Fruit fly (Drosophila melanogaster) whole organism, embryonic: ENCODE measurements around the gene Npc1b.
A peak's percentile ranks its signal among the peaks of the same experiment; 100 is the strongest.

ENCODE experiments used
- Adf1 ChIP-seq: fragments of 200-800 bp; sonication (Bioruptor generic); IDR thresholded peaks from 2 replicates; pipeline ENCODE4 v1.3.6; 2022; ENCODE audit warnings: missing biosample characterization, missing genetic modification characterization
- Atf-2 ChIP-seq: fragments of 200-800 bp; sonication (Bioruptor generic); optimal IDR thresholded peaks from 2 replicates; lab custom pipeline; 2016; ENCODE audit warnings: missing biosample characterization, missing genetic modification characterization
- CG10321 ChIP-seq: fragments of 200-800 bp; sonication (Bioruptor generic); IDR thresholded peaks from 2 replicates; pipeline ENCODE4 v1.3.6; 2022; ENCODE audit warnings: missing biosample characterization, missing genetic modification characterization
- CG10565 ChIP-seq: fragments of 200-800 bp; sonication (Bioruptor generic); optimal IDR thresholded peaks from 3 replicates; lab custom pipeline; 2016; ENCODE audit warnings: missing biosample characterization, mild to moderate bottlenecking, missing genetic modification characterization
- CG12155 ChIP-seq: fragments of 200-800 bp; sonication (Bioruptor generic); optimal IDR thresholded peaks from 3 replicates; lab custom pipeline; 2016; ENCODE audit warnings: missing biosample characterization, missing genetic modification characterization
- CG13123 ChIP-seq: fragments of 200-800 bp; sonication (Bioruptor generic); optimal IDR thresholded peaks from 2 replicates; lab custom pipeline; 2016; ENCODE audit warnings: missing biosample characterization, missing genetic modification characterization
- CG13775 ChIP-seq: fragments of 200-800 bp; sonication (Bioruptor generic); optimal IDR thresholded peaks from 3 replicates; lab custom pipeline; 2017; ENCODE audit warnings: missing biosample characterization, mild to moderate bottlenecking, missing genetic modification characterization
- CG14050 ChIP-seq: fragments of 200-800 bp; sonication (Bioruptor generic); IDR thresholded peaks from 3 replicates; pipeline ENCODE4 v1.3.6; 2022; ENCODE audit warnings: missing biosample characterization, missing genetic modification characterization
- CG15601 ChIP-seq: fragments of 200-800 bp; sonication (Bioruptor generic); optimal IDR thresholded peaks from 3 replicates; lab custom pipeline; 2019; ENCODE audit warnings: missing biosample characterization, mild to moderate bottlenecking, missing genetic modification characterization, moderate library complexity
- CG1603 ChIP-seq: fragments of 200-800 bp; sonication (Bioruptor generic); optimal IDR thresholded peaks from 2 replicates; lab custom pipeline; 2019; ENCODE audit warnings: missing biosample characterization, mild to moderate bottlenecking, missing genetic modification characterization, moderate library complexity
- CG1647 ChIP-seq: fragments of 200-800 bp; sonication (Bioruptor generic); optimal IDR thresholded peaks from 3 replicates; lab custom pipeline; 2016; ENCODE audit warnings: missing biosample characterization, missing genetic modification characterization
- CG1832 ChIP-seq: fragments of 200-800 bp; sonication (Bioruptor generic); optimal IDR thresholded peaks from 2 replicates; lab custom pipeline; 2017; ENCODE audit warnings: missing biosample characterization, mild to moderate bottlenecking, missing genetic modification characterization, inconsistent platforms
- CG2889 ChIP-seq: fragments of 200-800 bp; sonication (Bioruptor generic); IDR thresholded peaks from 3 replicates; pipeline ENCODE4 v1.3.6; 2022; ENCODE audit warnings: missing biosample characterization, missing genetic modification characterization
- CG30431 ChIP-seq: fragments of 200-800 bp; sonication (Bioruptor generic); optimal IDR thresholded peaks from 2 replicates; lab custom pipeline; 2017; ENCODE audit warnings: missing biosample characterization, missing genetic modification characterization
- CG34422 ChIP-seq: fragments of 200-800 bp; sonication (Bioruptor generic); IDR thresholded peaks from 3 replicates; pipeline ENCODE4 v1.3.6; 2022; ENCODE audit warnings: missing biosample characterization, missing genetic modification characterization
- CG42726 ChIP-seq: fragments of 200-800 bp; sonication (Bioruptor generic); IDR thresholded peaks from 2 replicates; pipeline ENCODE4 v1.3.6; 2022; ENCODE audit warnings: missing biosample characterization, missing genetic modification characterization; ENCODE audit not compliant: partially characterized antibody
- CG6791 ChIP-seq: fragments of 200-800 bp; sonication (Bioruptor generic); IDR thresholded peaks from 3 replicates; pipeline ENCODE4 v1.3.6; 2022; ENCODE audit warnings: missing biosample characterization, missing genetic modification characterization; ENCODE audit not compliant: partially characterized antibody
- CG8765 ChIP-seq: fragments of 200-800 bp; sonication (Bioruptor generic); IDR thresholded peaks from 2 replicates; pipeline ENCODE4 v1.3.6; 2022; ENCODE audit warnings: missing biosample characterization, missing genetic modification characterization
- CkIIα-i1 ChIP-seq: fragments of 200-800 bp; sonication (Bioruptor generic); IDR thresholded peaks from 2 replicates; pipeline ENCODE4 v1.3.6; 2022; ENCODE audit warnings: missing biosample characterization, missing genetic modification characterization
- Deaf1 ChIP-seq: fragments of 200-800 bp; optimal IDR thresholded peaks from 3 replicates; lab custom pipeline; 2019; ENCODE audit warnings: missing biosample characterization, mild to moderate bottlenecking, missing genetic modification characterization, moderate library complexity
- Dref ChIP-seq: fragments of 200-800 bp; sonication (Bioruptor generic); IDR thresholded peaks from 2 replicates; pipeline ENCODE4 v1.3.6; 2022; ENCODE audit warnings: missing biosample characterization, missing genetic modification characterization
- HLHmδ ChIP-seq: fragments of 200-800 bp; sonication (Bioruptor generic); optimal IDR thresholded peaks from 2 replicates; lab custom pipeline; 2018; ENCODE audit warnings: missing biosample characterization, mild to moderate bottlenecking, missing genetic modification characterization, moderate library complexity
- Hmr ChIP-seq: fragments of 200-800 bp; sonication (Bioruptor generic); optimal IDR thresholded peaks from 3 replicates; lab custom pipeline; 2017; ENCODE audit warnings: mild to moderate bottlenecking, missing biosample characterization, missing genetic modification reagents, missing genetic modification characterization
- Hmx ChIP-seq: fragments of 200-800 bp; sonication (Bioruptor generic); optimal IDR thresholded peaks from 2 replicates; lab custom pipeline; 2016; ENCODE audit warnings: missing biosample characterization, missing genetic modification characterization
- Jarid2 ChIP-seq: fragments of 200-800 bp; sonication (Bioruptor generic); optimal IDR thresholded peaks from 3 replicates; lab custom pipeline; 2017; ENCODE audit warnings: mild to moderate bottlenecking, missing biosample characterization, missing genetic modification reagents, missing genetic modification characterization
- MTF-1 ChIP-seq: fragments of 200-800 bp; sonication (Bioruptor generic); optimal IDR thresholded peaks from 2 replicates; lab custom pipeline; 2018; ENCODE audit warnings: missing biosample characterization, mild to moderate bottlenecking, missing genetic modification characterization, borderline replicate concordance
- NFAT ChIP-seq: fragments of 200-800 bp; sonication (Bioruptor generic); IDR thresholded peaks from 2 replicates; pipeline ENCODE4 v1.3.6; 2022; ENCODE audit warnings: missing biosample characterization, missing genetic modification characterization
- Oaz ChIP-seq: fragments of 200-800 bp; sonication (Bioruptor generic); IDR thresholded peaks from 2 replicates; pipeline ENCODE4 v1.3.6; 2022; ENCODE audit warnings: missing biosample characterization, missing genetic modification characterization
- Oli ChIP-seq: fragments of 200-800 bp; sonication (Bioruptor generic); optimal IDR thresholded peaks from 2 replicates; lab custom pipeline; 2018; ENCODE audit warnings: missing biosample characterization, mild to moderate bottlenecking, missing genetic modification characterization, moderate library complexity
- Ssrp ChIP-seq: fragments of 200-800 bp; sonication (Bioruptor generic); optimal IDR thresholded peaks from 2 replicates; lab custom pipeline; 2018; ENCODE audit warnings: missing biosample characterization, mild to moderate bottlenecking, missing genetic modification characterization, moderate library complexity
- TFAM ChIP-seq: fragments of 200-800 bp; sonication (Bioruptor generic); optimal IDR thresholded peaks from 2 replicates; lab custom pipeline; 2017; ENCODE audit warnings: missing biosample characterization, missing genetic modification characterization, inconsistent platforms
- Trl ChIP-seq, 3 experiments: fragments of >200 bp in 2 of 3; fragments of 200-800 bp in 1 of 3; sonication (Bioruptor generic) in 1 of 3; optimal IDR thresholded peaks; 2 replicates in 1 of 3; 3 replicates in 2 of 3; lab custom pipeline; 2016 to 2017; ENCODE audit warnings: missing biosample characterization in 1 of 3, missing genetic modification characterization in 1 of 3
- abd-A ChIP-seq: fragments of 200-800 bp; sonication (Bioruptor generic); optimal IDR thresholded peaks from 3 replicates; lab custom pipeline; 2019; ENCODE audit warnings: missing biosample characterization, mild to moderate bottlenecking, missing genetic modification characterization, moderate library complexity
- ara ChIP-seq: fragments of 200-800 bp; sonication (Bioruptor generic); IDR thresholded peaks from 2 replicates; pipeline ENCODE4 v1.3.6; 2022; ENCODE audit warnings: missing biosample characterization, missing genetic modification characterization
- crol ChIP-seq: fragments of 200-800 bp; sonication (Bioruptor generic); IDR thresholded peaks from 2 replicates; pipeline ENCODE4 v1.3.6; 2022; ENCODE audit warnings: missing biosample characterization, missing genetic modification characterization
- cwo ChIP-seq: fragments of 200-800 bp; sonication (Bioruptor generic); optimal IDR thresholded peaks from 3 replicates; lab custom pipeline; 2017; ENCODE audit warnings: missing biosample characterization, missing genetic modification characterization, mild to moderate bottlenecking, moderate library complexity, missing genetic modification reagents
- gro ChIP-seq: fragments of 200-800 bp; sonication (Bioruptor generic); optimal IDR thresholded peaks from 2 replicates; lab custom pipeline; 2016; ENCODE audit warnings: missing biosample characterization, missing genetic modification characterization
- klu ChIP-seq: fragments of 200-800 bp; sonication (Bioruptor generic); IDR thresholded peaks from 2 replicates; pipeline ENCODE4 v1.3.6; 2022; ENCODE audit warnings: missing biosample characterization, missing genetic modification characterization
- knrl ChIP-seq: fragments of 200-800 bp; sonication (Bioruptor generic); IDR thresholded peaks from 3 replicates; pipeline ENCODE4 v1.3.6; 2022; ENCODE audit warnings: missing biosample characterization, missing genetic modification characterization; ENCODE audit not compliant: partially characterized antibody
- odd ChIP-seq: fragments of 200-800 bp; sonication (Bioruptor generic); optimal IDR thresholded peaks from 2 replicates; lab custom pipeline; 2017; ENCODE audit warnings: missing biosample characterization, mild to moderate bottlenecking, missing genetic modification characterization
- pros ChIP-seq: fragments of 200-800 bp; sonication (Bioruptor generic); optimal IDR thresholded peaks from 3 replicates; lab custom pipeline; 2019; ENCODE audit warnings: missing biosample characterization, mild to moderate bottlenecking, missing genetic modification characterization, moderate library complexity
- row ChIP-seq: fragments of 200-800 bp; sonication (Bioruptor generic); IDR thresholded peaks from 3 replicates; pipeline ENCODE4 v1.3.6; 2022; ENCODE audit warnings: missing biosample characterization, missing genetic modification characterization
- sens ChIP-seq: fragments of 200-800 bp; sonication (Bioruptor generic); peaks from one replicate; lab custom pipeline; 2016; ENCODE audit warnings: missing biosample characterization, missing genetic modification characterization
- sr ChIP-seq: fragments of 200-800 bp; sonication (Bioruptor generic); IDR thresholded peaks from 3 replicates; pipeline ENCODE4 v1.3.6; 2022; ENCODE audit warnings: missing biosample characterization, missing genetic modification characterization
- ttk ChIP-seq: fragments of 200-800 bp; sonication (Bioruptor generic); IDR thresholded peaks from 2 replicates; pipeline ENCODE4 v2.1.2; 2022; ENCODE audit warnings: missing biosample characterization, missing genetic modification characterization
- usp ChIP-seq: fragments of >200 bp; optimal IDR thresholded peaks from 2 replicates; lab custom pipeline; 2017; ENCODE audit warnings: missing biosample characterization, missing genetic modification characterization
- zen2 ChIP-seq: fragments of 200-800 bp; sonication (Bioruptor generic); IDR thresholded peaks from 3 replicates; pipeline ENCODE4 v1.3.6; 2022; ENCODE audit warnings: missing biosample characterization, missing genetic modification characterization; ENCODE audit not compliant: partially characterized antibody

Gene Npc1b

dm6 chrX:20924951-20925350 is 9.7 kb upstream of the Npc1b start:
- TF ChIP-seq Deaf1 (tag; lab: Kevin White, UChicago) (peak; percentile 99), Trl (optimal IDR thresholded peaks at IDR 0.05; lab: Kevin White, UChicago) (peak; percentile 15 to 17), Trl (GFP tag; optimal IDR thresholded peaks at IDR 0.05; lab: Kevin White, UChicago) (no peak), Jarid2 (GFP tag; lab: Kevin White, UChicago) (peak; percentile 58), abd-A (peak; percentile 27), Hmr (GFP tag; lab: Kevin White, UChicago) (no peak), Dref (GFP tag; lab: Robert Waterston, UW) (no peak), CG30431 (GFP tag; lab: Kevin White, UChicago) (no peak), CG12155 (GFP tag; lab: Kevin White, UChicago) (no peak), crol (peak; percentile 73), CG34422 (GFP tag; lab: Robert Waterston, UW) (0 out of 3 replicates have a peak, but pooled peaks have one; percentile 29), CG1832 (peak; percentile 10), Atf-2 (GFP tag; lab: Kevin White, UChicago) (peak; percentile 54), CG8765 (GFP tag; lab: Robert Waterston, UW) (no peak), sens (GFP tag; lab: Kevin White, UChicago) (peak; percentile 52), klu (GFP tag; lab: Robert Waterston, UW) (0 out of 2 replicates have a peak, but pooled peaks have one; percentile 9), Hmx (GFP tag; lab: Kevin White, UChicago) (no peak), TFAM (GFP tag; lab: Kevin White, UChicago) (no peak), CG14050 (GFP tag; lab: Robert Waterston, UW) (no peak), Adf1 (GFP tag; lab: Robert Waterston, UW) (peak; percentile 94)

dm6 chrX:20925858-20926257 is 8.8 kb upstream of the Npc1b start:
- TF ChIP-seq Deaf1 (tag; lab: Kevin White, UChicago) (peak; percentile 66), ara (0 out of 2 replicates have a peak, but pooled peaks have one; percentile 8), Adf1 (GFP tag; lab: Robert Waterston, UW) (peak; percentile 58), cwo (GFP tag; lab: Kevin White, UChicago) (peak; percentile 52), CG13775 (GFP tag; lab: Kevin White, UChicago) (no peak), crol (peak; percentile 57; the same call in 1 of the 2 replicates), Ssrp (tag; lab: Kevin White, UChicago) (no peak)

dm6 chrX:20926950-20927349 is 7.7 kb upstream of the Npc1b start, which contains the start of gene shakB:
TSS of gene shakB (minus strand) at chrX:20927050.
- no peak for TF ChIP-seq gro (GFP tag; lab: Kevin White, UChicago)
- TF ChIP-seq odd (GFP tag; lab: Kevin White, UChicago), result no peak
- TF ChIP-seq MTF-1 (GFP tag; lab: Kevin White, UChicago), result no peak
- TF ChIP-seq Oaz (GFP tag; lab: Robert Waterston, UW), result no peak
- no peak for TF ChIP-seq CG10565 (GFP tag; lab: Kevin White, UChicago)
- TF ChIP-seq CG2889 (GFP tag; lab: Robert Waterston, UW), result no peak
- TF ChIP-seq HLHmδ (GFP tag; lab: Kevin White, UChicago), result no peak
- TF ChIP-seq usp (GFP tag; lab: Kevin White, UChicago), result no peak
- TF ChIP-seq CG1647 (GFP tag; lab: Kevin White, UChicago), result no peak

- TF ChIP-seq CG15601 (tag; lab: Kevin White, UChicago) (no peak), knrl (GFP tag; lab: Robert Waterston, UW) (no peak), CkIIα-i1 (GFP tag; lab: Robert Waterston, UW) (no peak), row (GFP tag; lab: Robert Waterston, UW) (no peak), CG1603 (tag; lab: Kevin White, UChicago) (no peak), Oli (no peak), sr (no peak), ttk (no peak), CG42726 (GFP tag; lab: Robert Waterston, UW) (no peak), NFAT (GFP tag; lab: Robert Waterston, UW) (no peak), CG10321 (GFP tag; lab: Robert Waterston, UW) (no peak), pros (GFP tag; lab: Kevin White, UChicago) (no peak), CG13123 (GFP tag; lab: Kevin White, UChicago) (no peak), CG6791 (GFP tag; lab: Robert Waterston, UW) (no peak), zen2 (no peak)
Observed at dm6 chrX:20933459-20933858, 1.2 kb upstream of the Npc1b start, which contains the start of gene CG11227. TSS of gene CG11227 (minus strand) at chrX:20933559.
